2 fruit fly cellular contexts compared by ENCODE assay signal in the genomic region with DNA sequence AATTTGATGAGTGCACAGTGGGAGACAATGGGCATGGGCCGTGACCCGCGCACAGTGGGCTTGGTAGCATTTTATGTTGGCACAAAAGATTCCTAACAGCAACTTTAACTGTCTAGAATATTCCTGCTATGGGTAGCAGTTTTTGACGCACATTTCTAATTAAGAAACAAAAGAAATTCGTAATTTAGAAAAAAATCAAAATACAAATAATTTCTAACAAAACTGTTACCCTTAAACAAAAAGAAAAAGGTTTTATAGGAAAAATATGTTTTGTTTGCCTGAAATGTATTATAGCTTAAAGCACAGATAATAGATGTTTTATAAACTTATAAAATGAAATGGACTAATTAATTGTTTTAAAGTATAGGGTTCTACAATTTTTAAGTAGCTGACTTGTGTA.
TF ChIP-seq lines count a peak whose summit lies in the region.

No protein-coding gene starts in this region.

TF ChIP-seq in whole organism, embryonic, 481 proteins besides CTCF, POLR2A, EP300 and RAD21 (continued from another document and continues in another):
- TF ChIP-seq CG4328 (GFP tag; optimal IDR thresholded peaks at IDR 0.05; lab: Kevin White, UChicago) (no peak), eyg (GFP tag; optimal IDR thresholded peaks at IDR 0.05; lab: Kevin White, UChicago) (no peak), ERR (GFP tag; optimal IDR thresholded peaks at IDR 0.05; lab: Kevin White, UChicago) (no peak), Bgb (GFP tag; IDR thresholded peaks at IDR 0.05; lab: Robert Waterston, UW; ENCODE audit: partially characterized antibody) (no peak), gem (tag; optimal IDR thresholded peaks at IDR 0.05; lab: Kevin White, UChicago) (peak; percentile 16), CG7556 (GFP tag; optimal IDR thresholded peaks at IDR 0.05; lab: Kevin White, UChicago) (peak; percentile 15), MESR4 (GFP tag; optimal IDR thresholded peaks at IDR 0.05; lab: Kevin White, UChicago) (no peak), CG15011 (GFP tag; optimal IDR thresholded peaks at IDR 0.05; lab: Kevin White, UChicago) (no peak), CG10209 (GFP tag; optimal IDR thresholded peaks at IDR 0.05; lab: Kevin White, UChicago) (no peak), CG6689 (GFP tag; IDR thresholded peaks at IDR 0.05; lab: Robert Waterston, UW) (peak; percentile 12; the same call in 1 of the 2 replicates), D19A (tag; optimal IDR thresholded peaks at IDR 0.05; lab: Kevin White, UChicago) (peak; percentile 29), peb (GFP tag; IDR thresholded peaks at IDR 0.05; lab: Robert Waterston, UW) (no peak), aop (GFP tag; IDR thresholded peaks at IDR 0.05; lab: Robert Waterston, UW) (no peak), CG2712 (tag; optimal IDR thresholded peaks at IDR 0.05; lab: Kevin White, UChicago) (peak; percentile 43), amos (GFP tag; IDR thresholded peaks at IDR 0.05; lab: Robert Waterston, UW; ENCODE audit: partially characterized antibody) (no peak), CG1024 (GFP tag; IDR thresholded peaks at IDR 0.05; lab: Robert Waterston, UW) (no peak), zfh1 (GFP tag; IDR thresholded peaks at IDR 0.05; lab: Robert Waterston, UW) (no peak), Meics (GFP tag; optimal IDR thresholded peaks at IDR 0.05; lab: Kevin White, UChicago) (no peak), Mad (GFP tag; optimal IDR thresholded peaks at IDR 0.05; lab: Kevin White, UChicago) (no peak), CG14014 (GFP tag; IDR thresholded peaks at IDR 0.05; lab: Robert Waterston, UW) (no peak), Blimp-1 (GFP tag; optimal IDR thresholded peaks at IDR 0.05; lab: Kevin White, UChicago) (peak; percentile 46), CG17361 (GFP tag; IDR thresholded peaks at IDR 0.05; lab: Robert Waterston, UW) (peak; percentile 70; the same call in 2 of the 3 replicates), Max (GFP tag; optimal IDR thresholded peaks at IDR 0.05; lab: Kevin White, UChicago) (no peak), CG12391 (tag; optimal IDR thresholded peaks at IDR 0.05; lab: Kevin White, UChicago) (peak; percentile 14), CG11504 (tag; optimal IDR thresholded peaks at IDR 0.05; lab: Kevin White, UChicago) (peak; percentile 17), dmrt99B (tag; optimal IDR thresholded peaks at IDR 0.05; lab: Kevin White, UChicago) (peak; percentile 11), CG11398 (GFP tag; optimal IDR thresholded peaks at IDR 0.05; lab: Kevin White, UChicago) (no peak), CG10543 (GFP tag; optimal IDR thresholded peaks at IDR 0.05; lab: Kevin White, UChicago) (no peak), tin (GFP tag; optimal IDR thresholded peaks at IDR 0.05; lab: Kevin White, UChicago) (peak; percentile 3), otp (GFP tag; IDR thresholded peaks at IDR 0.05; lab: Robert Waterston, UW) (no peak), B-H2 (GFP tag; optimal IDR thresholded peaks at IDR 0.05; lab: Kevin White, UChicago) (no peak), scrt (GFP tag; optimal IDR thresholded peaks at IDR 0.05; lab: Kevin White, UChicago) (no peak), CG4707 (GFP tag; optimal IDR thresholded peaks at IDR 0.05; lab: Kevin White, UChicago) (peak; percentile 67), CG14710 (tag; optimal IDR thresholded peaks at IDR 0.05; lab: Kevin White, UChicago) (peak; percentile 60), rib (GFP tag; IDR thresholded peaks at IDR 0.05; lab: Robert Waterston, UW) (no peak), dmrt11E (tag; optimal IDR thresholded peaks at IDR 0.05; lab: Kevin White, UChicago) (peak; percentile 43), pan (optimal IDR thresholded peaks at IDR 0.05; lab: Kevin White, UChicago) (no peak), pan (GFP tag; optimal IDR thresholded peaks at IDR 0.05 in 1 of 2, IDR thresholded peaks at IDR 0.05 in 1 of 2) (no peak), nmo (GFP tag; optimal IDR thresholded peaks at IDR 0.05; lab: Kevin White, UChicago) (no peak), inv (GFP tag; IDR thresholded peaks at IDR 0.05; lab: Robert Waterston, UW; ENCODE audit: partially characterized antibody) (no peak), CG10147 (GFP tag; optimal IDR thresholded peaks at IDR 0.05; lab: Kevin White, UChicago) (no peak), MTF-1 (GFP tag; optimal IDR thresholded peaks at IDR 0.05; lab: Kevin White, UChicago; ENCODE audit: borderline replicate concordance) (no peak), lola (GFP tag; optimal IDR thresholded peaks at IDR 0.05; lab: Kevin White, UChicago) (peak in 1 of 3 experiments; percentile 64), Sox100B (GFP tag; optimal IDR thresholded peaks at IDR 0.05; lab: Kevin White, UChicago) (peak; percentile 31), chn (GFP tag; optimal IDR thresholded peaks at IDR 0.05; lab: Kevin White, UChicago) (no peak), CG3407 (GFP tag; optimal IDR thresholded peaks at IDR 0.05; lab: Kevin White, UChicago) (no peak), Nf-YB (GFP tag; optimal IDR thresholded peaks at IDR 0.05; lab: Kevin White, UChicago) (no peak), gce (GFP tag; IDR thresholded peaks at IDR 0.05; lab: Robert Waterston, UW) (no peak), fd96Cb (tag; optimal IDR thresholded peaks at IDR 0.05; lab: Kevin White, UChicago) (peak; percentile 36), Xrp1 (GFP tag; IDR thresholded peaks at IDR 0.05; lab: Robert Waterston, UW) (peak; percentile 36), CG9727 (GFP tag; optimal IDR thresholded peaks at IDR 0.05; lab: Kevin White, UChicago) (peak; percentile 23), cg (GFP tag; optimal IDR thresholded peaks at IDR 0.05; lab: Kevin White, UChicago) (no peak), Dref (GFP tag; IDR thresholded peaks at IDR 0.05; lab: Robert Waterston, UW) (no peak), CG7963 (GFP tag; IDR thresholded peaks at IDR 0.05; lab: Robert Waterston, UW; ENCODE audit: partially characterized antibody) (no peak), row (GFP tag; IDR thresholded peaks at IDR 0.05; lab: Robert Waterston, UW) (0 out of 3 replicates have a peak, but pooled peaks have one; percentile 24), CG8388 (GFP tag; optimal IDR thresholded peaks at IDR 0.05; lab: Kevin White, UChicago) (peak; percentile 1), CG6254 (GFP tag; optimal IDR thresholded peaks at IDR 0.05; lab: Kevin White, UChicago) (peak; percentile 15), CG4854 (GFP tag; optimal IDR thresholded peaks at IDR 0.05; lab: Kevin White, UChicago) (no peak), prd (optimal IDR thresholded peaks at IDR 0.05; lab: Kevin White, UChicago) (no peak), prd (GFP tag; IDR thresholded peaks at IDR 0.05; lab: Robert Waterston, UW) (peak; percentile 29; the same call in 1 of the 3 replicates), CG10979 (tag; optimal IDR thresholded peaks at IDR 0.05; lab: Kevin White, UChicago) (peak; percentile 43), hbn (GFP tag; IDR thresholded peaks at IDR 0.05; lab: Robert Waterston, UW; ENCODE audit: partially characterized antibody) (no peak), Atf6 (GFP tag; IDR thresholded peaks at IDR 0.05; lab: Robert Waterston, UW) (no peak), dan (GFP tag; IDR thresholded peaks at IDR 0.05; lab: Robert Waterston, UW) (no peak)

TF ChIP-seq in whole organism, prepupa, 60 proteins besides CTCF, POLR2A, EP300 and RAD21 (continued from another document):
- TF ChIP-seq CG9139 (GFP tag; optimal IDR thresholded peaks at IDR 0.05; lab: Kevin White, UChicago) = no peak
